Worm (Caenorhabditis elegans): ENCODE data around the gene D1086.2.

The D1086.2 gene

DNA sequence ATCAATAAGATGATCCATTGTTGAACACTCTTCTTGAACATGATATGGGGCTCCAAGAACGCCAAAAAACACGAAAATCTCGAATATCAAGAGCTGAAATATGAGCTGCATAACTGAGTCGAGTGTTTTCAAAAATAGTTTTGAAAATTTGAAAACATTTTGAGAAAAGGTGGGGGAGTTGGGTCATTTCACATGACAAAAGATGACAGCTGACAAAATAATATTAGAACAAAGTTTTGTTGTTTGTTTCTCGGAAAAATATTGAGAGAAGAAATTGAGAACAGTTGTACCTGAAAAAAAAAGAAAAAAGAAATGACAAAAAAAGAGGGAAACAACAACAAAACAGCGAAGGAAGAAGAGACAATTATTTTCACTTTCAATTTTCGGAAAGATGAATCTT, at the start of gene D1086.2, which contains the start of gene D1086.1:
Gene D1086.2 (minus strand): TSS at position 150 of the 400 bp plus-strand sequence.
Gene D1086.1 (plus strand): TSS at position 340 of the 400 bp plus-strand sequence.
- TF ChIP-seq daf-16 (GFP tag; optimal IDR thresholded peaks at IDR 0.05) (peak in 1 of 2 experiments; percentile 94), daf-16 (tag; optimal IDR thresholded peaks at IDR 0.05) (no peak), aha-1 (tag) (peak; percentile 39), Y48G9A.11 (GFP tag; IDR thresholded peaks at IDR 0.05) (no peak)

DNA sequence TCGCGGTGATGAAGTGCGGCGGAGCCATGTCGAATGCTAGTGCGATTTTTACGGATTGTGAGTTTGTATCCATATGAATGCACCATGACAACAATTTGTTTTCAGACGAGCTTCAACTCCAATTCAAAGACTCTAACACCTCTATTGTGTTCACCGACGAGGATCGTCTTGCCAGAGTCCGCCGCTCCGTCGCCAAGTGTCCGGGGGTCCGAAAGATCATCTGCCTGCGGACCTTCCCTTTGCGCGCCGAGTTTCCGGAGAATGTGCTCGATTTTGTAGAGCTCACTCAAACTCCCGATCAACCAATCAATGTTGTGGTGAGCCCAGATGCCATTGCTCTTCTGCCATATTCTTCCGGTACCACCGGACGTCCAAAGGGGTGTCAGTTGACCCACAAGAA, 48.6 kb upstream of the D1086.2 start:
- no peak for TF ChIP-seq attf-4 (tag; optimal IDR thresholded peaks at IDR 0.05)
- no peak for TF ChIP-seq lin-13 (GFP tag; optimal IDR thresholded peaks at IDR 0.05)
- TF ChIP-seq set-16 (GFP tag; IDR thresholded peaks at IDR 0.05) = peak; percentile 67
- no peak for TF ChIP-seq lin-39 (tag; optimal IDR thresholded peaks at IDR 0.05)

DNA sequence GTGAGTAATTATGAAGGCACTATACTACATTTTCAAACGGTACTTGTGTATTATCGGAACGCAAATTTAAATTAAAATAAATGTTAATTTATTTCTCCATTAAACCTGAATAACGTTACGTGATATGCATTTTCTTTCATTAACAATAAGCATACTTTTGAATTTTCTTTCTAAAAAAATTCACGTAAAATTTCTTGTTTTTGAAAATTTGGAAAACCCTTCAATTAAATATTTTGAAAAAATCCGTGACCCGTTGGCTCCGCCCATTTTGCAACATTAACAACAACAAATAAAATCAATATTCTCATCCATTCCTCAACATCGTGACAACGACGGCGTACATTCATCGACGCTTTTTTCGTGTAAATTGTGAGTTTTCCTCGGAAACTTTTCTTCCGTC, 47.7 kb upstream of the D1086.2 start, which contains the start of gene acs-10:
Gene acs-10 (plus strand): TSS at position 301 of the 400 bp plus-strand sequence.
- no peak for TF ChIP-seq lsy-2 (tag; optimal IDR thresholded peaks at IDR 0.05)
- TF ChIP-seq zip-2 (tag; optimal IDR thresholded peaks at IDR 0.05) = no peak
- no peak for TF ChIP-seq fkh-10 (GFP tag; optimal IDR thresholded peaks at IDR 0.05)
- no peak for TF ChIP-seq ceh-28 (tag; optimal IDR thresholded peaks at IDR 0.05)
- TF ChIP-seq ama-1 (optimal IDR thresholded peaks at IDR 0.05) = no peak
- no peak for TF ChIP-seq spr-3 (GFP tag; optimal IDR thresholded peaks at IDR 0.05)
- TF ChIP-seq zip-11 (GFP tag; IDR thresholded peaks at IDR 0.05) = no peak
- no peak for TF ChIP-seq fos-1 (tag; optimal IDR thresholded peaks at IDR 0.05)
- no peak for TF ChIP-seq nhr-6 (tag; optimal IDR thresholded peaks at IDR 0.05)
- TF ChIP-seq mes-2 (tag; optimal IDR thresholded peaks at IDR 0.05; ENCODE audit: poor library complexity, severe bottlenecking) = no peak
- TF ChIP-seq hmg-1.1 (GFP tag; IDR thresholded peaks at IDR 0.05) = no peak
- TF ChIP-seq Y75B8A.6 (GFP tag; IDR thresholded peaks at IDR 0.05) = no peak
- no peak for TF ChIP-seq vab-7 (GFP tag; IDR thresholded peaks at IDR 0.05)
- TF ChIP-seq nhr-42 (GFP tag; IDR thresholded peaks at IDR 0.05) = no peak
- no peak for TF ChIP-seq zag-1 (tag; optimal IDR thresholded peaks at IDR 0.05)
- no peak for TF ChIP-seq dmd-8 (GFP tag; IDR thresholded peaks at IDR 0.05)
- no peak for TF ChIP-seq tra-1 (GFP tag; IDR thresholded peaks at IDR 0.05)
- no peak for TF ChIP-seq unc-39 (tag; optimal IDR thresholded peaks at IDR 0.05)
- no peak for TF ChIP-seq Y5F2A.4 (GFP tag; optimal IDR thresholded peaks at IDR 0.05)

DNA sequence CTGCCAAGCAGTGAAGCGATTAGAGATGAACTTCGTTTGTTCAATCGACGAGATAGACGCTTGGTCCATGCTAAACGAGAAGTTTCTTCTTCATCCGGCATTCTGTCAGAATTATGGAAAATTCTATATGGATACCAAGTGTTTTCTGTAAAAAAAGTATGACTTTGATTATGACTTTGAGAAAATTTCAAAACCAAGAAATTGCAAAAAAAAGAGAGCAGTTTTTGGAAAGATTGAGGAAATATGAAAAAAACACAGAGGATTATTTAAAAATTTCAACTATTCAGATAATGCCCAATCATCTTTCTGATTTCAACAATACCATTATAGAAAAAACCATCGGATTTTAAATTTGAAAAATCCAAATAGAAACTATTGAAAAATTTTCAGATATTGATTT, 46.8 kb upstream of the D1086.2 start, which contains the start of gene par-1:
Gene par-1 (minus strand): TSS at position 101 of the 400 bp plus-strand sequence.
- TF ChIP-seq F49E8.2 (tag; optimal IDR thresholded peaks at IDR 0.05; ENCODE audit: borderline replicate concordance) (no peak), jun-1 (tag; optimal IDR thresholded peaks at IDR 0.05) (no peak), aha-1 (tag) (peak; percentile 45), mep-1 (tag; optimal IDR thresholded peaks at IDR 0.05) (no peak)

DNA sequence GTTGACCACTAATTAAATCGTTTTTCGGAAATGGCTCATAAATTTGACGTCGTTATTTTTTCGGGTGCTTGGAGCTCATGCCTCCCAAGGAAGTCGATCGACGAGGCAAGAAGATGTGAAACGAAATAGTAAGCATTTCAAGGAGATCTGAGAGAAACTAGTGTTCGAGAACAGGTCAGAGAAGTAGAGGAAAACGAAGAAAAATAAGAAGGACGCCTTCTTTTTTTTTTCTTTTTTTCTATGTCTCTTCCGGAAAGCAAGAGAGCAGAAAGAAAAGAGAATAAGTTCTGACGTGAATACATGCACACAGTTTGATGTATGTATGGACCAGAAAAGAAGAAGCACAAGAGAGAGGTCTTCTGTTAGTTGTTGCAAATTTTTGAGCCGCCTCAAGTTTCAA, 45.2 kb upstream of the D1086.2 start:
- peak; percentile 41 for TF ChIP-seq mep-1 (tag; optimal IDR thresholded peaks at IDR 0.05)
- TF ChIP-seq jun-1 (tag; optimal IDR thresholded peaks at IDR 0.05) = no peak
- no peak for TF ChIP-seq Y48G9A.11 (GFP tag; IDR thresholded peaks at IDR 0.05)
- no peak for TF ChIP-seq pqm-1 (tag; optimal IDR thresholded peaks at IDR 0.05)
- TF ChIP-seq unc-62 (GFP tag; optimal IDR thresholded peaks at IDR 0.05 in 1 of 2) = peak in 1 of 2 experiments; percentile 99
- TF ChIP-seq unc-62 (tag; optimal IDR thresholded peaks at IDR 0.05) = no peak
- no peak for TF ChIP-seq attf-4 (tag; optimal IDR thresholded peaks at IDR 0.05)
- TF ChIP-seq mdl-1 (tag; optimal IDR thresholded peaks at IDR 0.05) = no peak
- no peak for TF ChIP-seq madf-9 (GFP tag; conservative IDR thresholded peaks at IDR 0.05)
- TF ChIP-seq hlh-30 (tag; optimal IDR thresholded peaks at IDR 0.05; ENCODE audit: insufficient read depth) = peak; percentile 33
- TF ChIP-seq nhr-42 (GFP tag; IDR thresholded peaks at IDR 0.05) = no peak
- TF ChIP-seq nhr-25 (tag; optimal IDR thresholded peaks at IDR 0.05; ENCODE audit: borderline replicate concordance, insufficient read depth) = no peak
- TF ChIP-seq aly-2 (tag; optimal IDR thresholded peaks at IDR 0.05) = no peak
- TF ChIP-seq tag-97 (GFP tag; IDR thresholded peaks at IDR 0.05) = no peak
- peak; percentile 84 for TF ChIP-seq fkh-10 (GFP tag; optimal IDR thresholded peaks at IDR 0.05)
- TF ChIP-seq lsy-2 (tag; optimal IDR thresholded peaks at IDR 0.05) = peak in 1 of 2 experiments; percentile 63
- peak; percentile 18 for TF ChIP-seq ces-1 (GFP tag; optimal IDR thresholded peaks at IDR 0.05)
- TF ChIP-seq aha-1 (tag) = peak; percentile 40
- no peak for TF ChIP-seq dmd-8 (GFP tag; IDR thresholded peaks at IDR 0.05)
- TF ChIP-seq ceh-82 (tag; optimal IDR thresholded peaks at IDR 0.05) = no peak
- peak; percentile 14 for TF ChIP-seq nhr-11 (tag; optimal IDR thresholded peaks at IDR 0.05)
- no peak for TF ChIP-seq nhr-6 (tag; optimal IDR thresholded peaks at IDR 0.05)
- no peak for TF ChIP-seq R02D3.7 (tag; optimal IDR thresholded peaks at IDR 0.05)
- no peak for TF ChIP-seq nhr-76 (tag; optimal IDR thresholded peaks at IDR 0.05)
- no peak for TF ChIP-seq ceh-28 (tag; optimal IDR thresholded peaks at IDR 0.05)
- TF ChIP-seq rbr-2 (tag; optimal IDR thresholded peaks at IDR 0.05) = peak; percentile 47

Data from whole organism, L4 larva.